Fruit fly (Drosophila melanogaster): ENCODE measurements around the gene CG6836.
A peak's percentile ranks its signal among the peaks of the same experiment; 100 is the strongest.

The CG6836 gene

DNA sequence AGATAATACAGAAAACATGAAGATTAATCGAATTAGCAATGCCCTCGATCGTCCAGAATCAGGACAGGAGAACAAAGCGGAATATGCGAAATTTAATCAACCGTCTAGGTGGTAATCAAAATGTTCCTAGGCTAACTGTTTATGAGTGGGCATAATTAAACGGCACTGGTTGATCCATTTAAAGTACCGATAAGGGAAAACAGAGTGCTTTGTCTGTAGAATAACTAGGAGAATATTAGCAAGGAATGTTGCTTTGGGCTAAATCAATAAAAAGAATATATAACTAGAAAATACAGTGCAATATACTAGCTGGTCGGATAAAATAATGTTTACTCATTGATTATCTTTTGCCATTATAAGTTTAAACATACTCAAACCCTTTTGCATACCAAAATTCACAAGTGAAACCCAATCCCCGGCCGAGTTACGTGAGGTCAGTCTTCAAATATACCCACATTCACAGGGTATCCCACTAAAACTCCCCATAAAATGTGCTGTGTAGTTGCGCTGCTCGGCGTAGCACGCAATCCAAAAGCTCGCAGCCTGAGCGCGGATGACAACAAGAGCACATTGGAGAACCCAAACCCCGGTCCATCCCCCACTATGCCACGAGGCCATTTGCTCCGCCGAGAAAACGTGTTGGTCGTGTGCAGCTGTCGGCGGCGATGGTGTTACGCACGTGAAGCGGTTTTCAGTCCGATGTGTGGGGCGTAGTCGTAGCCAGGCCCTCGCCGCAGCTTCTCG lies 45.8 kb downstream of the CG6836 start (continued):
- TF ChIP-seq fd85E (GFP tag; optimal IDR thresholded peaks at IDR 0.05) = no peak
- TF ChIP-seq Eip78C (GFP tag) = peak; percentile 93
- peak; percentile 88 for TF ChIP-seq CG32006 (GFP tag; optimal IDR thresholded peaks at IDR 0.05)
- TF ChIP-seq CG11294 (GFP tag; IDR thresholded peaks at IDR 0.05) = peak; percentile 27
- TF ChIP-seq CG9139 (GFP tag; optimal IDR thresholded peaks at IDR 0.05) = no peak
- no peak for TF ChIP-seq fkh (GFP tag; optimal IDR thresholded peaks at IDR 0.05)
- no peak for TF ChIP-seq Hr38 (GFP tag; optimal IDR thresholded peaks at IDR 0.05)
- peak; percentile 65 for TF ChIP-seq Hr39 (GFP tag; optimal IDR thresholded peaks at IDR 0.05)
- TF ChIP-seq fd59A (GFP tag; optimal IDR thresholded peaks at IDR 0.05) = peak; percentile 66
- TF ChIP-seq CG3919 (GFP tag; optimal IDR thresholded peaks at IDR 0.05) = peak; percentile 55
- TF ChIP-seq OdsH (GFP tag; optimal IDR thresholded peaks at IDR 0.05) = peak; percentile 77
- no peak for TF ChIP-seq Blimp-1 (GFP tag; optimal IDR thresholded peaks at IDR 0.05)
- no peak for TF ChIP-seq CG16779 (tag; optimal IDR thresholded peaks at IDR 0.05)

DNA sequence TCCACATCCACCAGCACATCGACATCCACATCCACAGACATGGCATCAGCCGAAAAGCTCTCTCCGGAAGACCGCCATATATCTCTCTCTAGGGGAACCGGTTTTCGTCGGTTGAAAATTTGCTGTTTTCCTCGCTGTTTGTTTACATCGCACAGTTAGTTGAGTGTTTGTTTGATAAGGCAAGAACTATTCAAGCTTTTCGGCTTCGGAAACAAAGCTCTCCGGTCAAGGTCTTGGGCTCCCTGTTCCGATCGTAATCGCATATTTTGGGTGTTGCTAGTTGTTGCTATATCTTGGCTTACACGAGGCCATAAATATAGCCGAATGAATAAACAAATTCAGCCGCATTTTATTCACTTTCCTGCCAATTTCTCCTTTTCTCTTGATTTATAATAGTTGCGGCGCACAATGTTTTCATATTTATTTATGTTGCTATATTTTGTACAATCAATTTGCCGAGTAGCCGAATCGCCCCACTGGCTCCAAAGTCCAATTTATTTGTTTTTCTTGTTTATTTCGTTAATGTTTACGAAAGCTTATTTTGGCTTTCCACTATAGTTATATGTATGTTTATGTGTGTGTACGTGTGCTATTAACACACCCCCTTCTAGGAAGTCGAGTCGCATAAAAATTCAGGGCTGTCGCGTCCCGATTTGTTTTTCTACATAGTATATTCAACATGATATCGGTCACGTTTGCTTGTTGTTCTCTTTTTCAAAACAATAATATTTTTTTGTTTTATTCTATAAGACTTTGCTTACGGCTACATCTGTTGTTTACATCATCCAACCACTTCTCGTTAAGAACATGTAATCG lies 46.6 kb downstream of the CG6836 start:
- TF ChIP-seq CG15336 (GFP tag; IDR thresholded peaks at IDR 0.05) (0 out of 2 replicates have a peak, but pooled peaks have one; percentile 6), vri (GFP tag; optimal IDR thresholded peaks at IDR 0.05) (peak; percentile 58), CG3032 (tag; optimal IDR thresholded peaks at IDR 0.05) (peak; percentile 6), CG6808 (GFP tag; optimal IDR thresholded peaks at IDR 0.05) (peak; percentile 43), CG31627 (GFP tag; optimal IDR thresholded peaks at IDR 0.05) (no peak), eg (GFP tag; IDR thresholded peaks at IDR 0.05) (peak; percentile 43; the same call in 1 of the 3 replicates), Hr4 (GFP tag; optimal IDR thresholded peaks at IDR 0.05) (peak; percentile 16), lz (GFP tag; optimal IDR thresholded peaks at IDR 0.05) (no peak), esn (GFP tag; optimal IDR thresholded peaks at IDR 0.05) (no peak), CG3919 (GFP tag; optimal IDR thresholded peaks at IDR 0.05) (peak; percentile 1), CG6276 (GFP tag; optimal IDR thresholded peaks at IDR 0.05) (peak; percentile 69), Ets21C (GFP tag; optimal IDR thresholded peaks at IDR 0.05) (no peak), salr (GFP tag; optimal IDR thresholded peaks at IDR 0.05) (peak in 1 of 2 experiments; percentile 22), svp (GFP tag) (peak; percentile 60), CG11902 (GFP tag; optimal IDR thresholded peaks at IDR 0.05) (no peak), CG9139 (GFP tag; optimal IDR thresholded peaks at IDR 0.05) (peak; percentile 26), Eip78C (GFP tag) (peak; percentile 75), Eip93F (GFP tag; optimal IDR thresholded peaks at IDR 0.05) (no peak), Eip75B (GFP tag; optimal IDR thresholded peaks at IDR 0.05) (no peak), fkh (GFP tag; optimal IDR thresholded peaks at IDR 0.05) (peak; percentile 87)

DNA sequence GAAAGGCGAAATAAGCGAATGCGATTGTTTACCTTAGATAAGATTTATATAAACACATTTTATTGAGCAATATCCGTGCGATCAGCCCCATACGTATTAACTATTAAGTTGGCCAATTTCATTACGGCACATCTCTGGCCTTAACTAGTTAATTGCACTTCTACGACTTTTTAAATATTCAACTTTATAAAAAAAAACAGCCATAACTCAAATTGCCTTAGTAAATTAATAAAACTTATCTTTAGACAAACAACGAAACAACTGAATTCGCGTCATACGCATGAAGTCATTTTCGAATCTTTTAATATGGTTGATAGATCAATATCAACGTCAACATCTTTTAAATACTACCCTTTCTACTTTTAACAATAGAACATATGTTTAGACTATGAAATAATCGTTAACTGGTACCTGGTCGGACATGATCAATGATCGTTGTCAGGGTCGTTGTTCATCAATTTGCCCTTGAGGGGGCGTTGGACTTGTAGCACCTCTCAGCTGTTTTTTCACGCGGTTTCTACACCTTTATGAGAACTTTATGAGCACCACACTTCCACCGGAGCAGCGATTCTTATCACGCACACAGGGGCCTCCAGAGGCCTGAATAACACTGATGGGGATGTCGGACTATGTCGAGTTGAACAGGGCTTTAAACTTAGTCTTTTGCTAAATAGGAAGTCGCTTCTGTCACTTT lies 47.3 kb downstream of the CG6836 start, which contains the start of gene CG18135:
CG18135 (minus strand) TSS at position 694 of the 694 bp plus-strand sequence.
- TF ChIP-seq ss (GFP tag; optimal IDR thresholded peaks at IDR 0.05) = no peak

dm6 chr3L:18998284-18998830 lies 47.9 kb downstream of the CG6836 start:
- TF ChIP-seq Blimp-1 (GFP tag; optimal IDR thresholded peaks at IDR 0.05) = no peak
- TF ChIP-seq Eip78C (GFP tag) = peak; percentile 47
- TF ChIP-seq Sox14 (GFP tag; optimal IDR thresholded peaks at IDR 0.05) = peak; percentile 43
- peak; percentile 96 for TF ChIP-seq svp (GFP tag)
- TF ChIP-seq CG6163 (GFP tag; IDR thresholded peaks at IDR 0.05) = no peak
